Fruit fly (Drosophila melanogaster): ENCODE data around the gene Caf1-180.

- TF ChIP-seq fd85E (GFP tag; optimal IDR thresholded peaks at IDR 0.05) (no peak), cyc (GFP tag; optimal IDR thresholded peaks at IDR 0.05) (no peak), vri (GFP tag; optimal IDR thresholded peaks at IDR 0.05) (no peak), CG6854 (GFP tag; optimal IDR thresholded peaks at IDR 0.05) (no peak), OdsH (GFP tag; optimal IDR thresholded peaks at IDR 0.05) (no peak), Ets96B (tag; optimal IDR thresholded peaks at IDR 0.05) (no peak), Gug (GFP tag; IDR thresholded peaks at IDR 0.05) (no peak), acj6 (GFP tag; optimal IDR thresholded peaks at IDR 0.05) (no peak), CG3032 (tag; optimal IDR thresholded peaks at IDR 0.05) (no peak), CG11762 (GFP tag; optimal IDR thresholded peaks at IDR 0.05; ENCODE audit: insufficient read depth) (no peak), Sox102F (GFP tag; optimal IDR thresholded peaks at IDR 0.05) (no peak), lz (GFP tag; optimal IDR thresholded peaks at IDR 0.05) (peak; percentile 5)
These were observed at the start of gene Caf1-180 for dm6 chrX:8606206-8606605.

Data from whole organism, prepupa.